Worm (Caenorhabditis elegans) whole organism, L4 larva: ENCODE data around the gene fbxb-98.

Source experiments
- ceh-28 ChIP-seq: fragments of 150-350 bp; optimal IDR thresholded peaks from 2 replicates; lab custom pipeline; 2014; ENCODE audit warnings: missing biosample characterization, missing genetic modification reagents, missing genetic modification characterization
- ceh-82 ChIP-seq: sonication (generic microtip); optimal IDR thresholded peaks from 2 replicates; lab custom pipeline; 2017; ENCODE audit warnings: missing biosample characterization, missing genetic modification characterization
- ces-1 ChIP-seq: fragments of 150-350 bp; sonication (generic microtip); optimal IDR thresholded peaks from 4 replicates; lab custom pipeline; 2014; ENCODE audit warnings: missing biosample characterization, missing genetic modification reagents, missing genetic modification characterization
- daf-19 ChIP-seq: fragments of 200-800 bp; sonication (Bioruptor generic); conservative IDR thresholded peaks from 2 replicates; pipeline ENCODE4 v1.3.6; 2022; ENCODE audit warnings: missing genetic modification characterization, missing compliant biosample characterization
- dve-1 ChIP-seq: sonication (generic microtip); optimal IDR thresholded peaks from 2 replicates; lab custom pipeline; 2017; ENCODE audit warnings: antibody characterized with exemption, mild to moderate bottlenecking, missing genetic modification characterization, missing compliant biosample characterization; ENCODE audit not compliant: insufficient read depth
- fkh-10 ChIP-seq: fragments of 150-350 bp; optimal IDR thresholded peaks from 2 replicates; lab custom pipeline; 2014; ENCODE audit warnings: missing biosample characterization, missing genetic modification reagents, missing genetic modification characterization
- hmg-1.1 ChIP-seq: fragments of 200-800 bp; sonication (Bioruptor generic); IDR thresholded peaks from 2 replicates; pipeline ENCODE4 v1.3.6; 2022; ENCODE audit warnings: missing genetic modification reagents, missing genetic modification characterization, missing compliant biosample characterization
- lin-13 ChIP-seq: fragments of 150-350 bp; optimal IDR thresholded peaks from 2 replicates; lab custom pipeline; 2014; ENCODE audit warnings: missing biosample characterization, missing genetic modification reagents, missing genetic modification characterization
- lin-15B ChIP-seq: fragments of 150-350 bp; sonication (generic microtip); optimal IDR thresholded peaks from 3 replicates; lab custom pipeline; 2014; ENCODE audit warnings: missing biosample characterization, missing genetic modification characterization
- madf-9 ChIP-seq: fragments of 200-800 bp; sonication (Bioruptor generic); conservative IDR thresholded peaks from 2 replicates; pipeline ENCODE4 v1.3.6; 2022; ENCODE audit warnings: missing genetic modification reagents, missing genetic modification characterization, missing compliant biosample characterization
- nhr-11 ChIP-seq: fragments of 150-350 bp; optimal IDR thresholded peaks from 2 replicates; lab custom pipeline; 2014; ENCODE audit warnings: missing biosample characterization, missing genetic modification characterization
- nhr-25 ChIP-seq: sonication (generic microtip); optimal IDR thresholded peaks from 2 replicates; lab custom pipeline; 2017; ENCODE audit warnings: missing genetic modification characterization, mild to moderate bottlenecking, missing compliant biosample characterization, antibody characterized with exemption, moderate library complexity, borderline replicate concordance; ENCODE audit not compliant: insufficient read depth
- nhr-6 ChIP-seq: fragments of 150-350 bp; optimal IDR thresholded peaks from 2 replicates; lab custom pipeline; 2014; ENCODE audit warnings: missing biosample characterization, missing genetic modification characterization
- pha-4 ChIP-seq, 2 experiments: fragments of 150-350 bp in 1 of 2; fragments of 200-800 bp in 1 of 2; sonication (Bioruptor generic) in 1 of 2; IDR thresholded peaks in 1 of 2; optimal IDR thresholded peaks in 1 of 2; 2 replicates each; pipeline versions ENCODE4 v1.3.6 to Lab custom; 2014 to 2022; ENCODE audit warnings: missing genetic modification characterization in 2 of 2, missing genetic modification reagents in 2 of 2, missing biosample characterization in 1 of 2, missing compliant biosample characterization in 1 of 2

DNA sequence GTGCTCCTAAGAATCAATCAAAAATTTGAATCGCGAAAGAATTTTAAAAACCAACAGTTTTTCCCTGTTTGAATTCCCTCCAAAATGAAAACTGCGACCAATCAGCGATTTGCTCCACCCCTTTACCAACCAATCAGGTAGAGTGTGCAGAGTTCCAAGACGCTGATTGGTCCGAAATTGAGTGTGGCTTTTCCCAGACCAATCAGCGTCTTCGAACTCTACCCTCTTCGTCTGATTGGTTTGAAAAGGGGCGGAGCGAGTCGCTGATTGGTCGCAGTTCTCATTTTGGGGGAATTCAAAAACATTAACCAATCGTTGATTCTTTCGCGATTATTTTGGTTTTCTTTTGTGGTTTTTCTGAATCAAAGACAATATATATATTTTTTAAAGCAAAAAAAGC is 17.9 kb upstream of the fbxb-98 start:
- TF ChIP-seq pha-4 (GFP tag; IDR thresholded peaks at IDR 0.05; lab: Robert Waterston, UW) (no peak), pha-4 (tag; optimal IDR thresholded peaks at IDR 0.05; lab: Kevin White, UChicago) (no peak), nhr-25 (tag; lab: Kevin White, UChicago) (no peak), lin-15B (tag; lab: Kevin White, UChicago) (no peak), ces-1 (GFP tag; lab: Kevin White, UChicago) (no peak), dve-1 (tag; lab: Kevin White, UChicago) (no peak), madf-9 (GFP tag; lab: Robert Waterston, UW) (no peak), lin-13 (GFP tag; lab: Kevin White, UChicago) (no peak), hmg-1.1 (no peak), ceh-82 (no peak), daf-19 (GFP tag; lab: Robert Waterston, UW) (no peak), nhr-6 (tag; lab: Kevin White, UChicago) (no peak), nhr-11 (tag; lab: Kevin White, UChicago) (no peak), fkh-10 (GFP tag; lab: Kevin White, UChicago) (no peak), ceh-28 (tag; lab: Kevin White, UChicago) (no peak)
